Worm (Caenorhabditis elegans): ENCODE measurements around the gene ptpn-22.

DNA sequence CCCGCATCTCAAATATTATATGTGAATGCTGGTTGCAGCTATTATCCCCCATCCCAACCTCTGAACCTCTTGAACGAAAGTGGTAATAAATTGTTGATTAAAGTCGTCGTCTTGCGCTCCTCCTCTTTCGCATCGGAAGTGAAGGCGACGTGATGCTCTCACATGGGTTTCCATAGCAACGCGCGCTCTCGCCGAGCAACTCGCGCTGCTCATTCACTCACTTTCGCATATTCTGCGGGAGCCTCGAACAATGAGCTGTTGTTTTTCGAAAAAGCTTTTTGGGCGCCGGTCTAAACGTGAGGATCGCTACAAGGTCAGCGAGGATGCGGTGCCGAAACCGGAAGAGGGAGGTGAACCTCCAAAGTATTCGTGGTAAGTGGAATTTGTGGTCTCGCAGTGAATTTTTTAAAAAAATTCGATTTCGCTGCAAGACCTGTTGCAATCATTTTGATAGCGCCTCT lies 29.0 kb downstream of the ptpn-22 start, which contains the start of gene rpi-2:
- TF ChIP-seq fos-1 (tag; optimal IDR thresholded peaks at IDR 0.05) (no peak), skn-1 (tag; optimal IDR thresholded peaks at IDR 0.05) (no peak), Y5F2A.4 (GFP tag; optimal IDR thresholded peaks at IDR 0.05) (peak; percentile 53), lsy-2 (tag; optimal IDR thresholded peaks at IDR 0.05) (no peak), vab-7 (GFP tag; IDR thresholded peaks at IDR 0.05) (0 out of 2 replicates have a peak, but pooled peaks have one; percentile 23), gei-8 (GFP tag; optimal IDR thresholded peaks at IDR 0.05) (peak; percentile 55)
